Fruit fly (Drosophila melanogaster) whole organism, embryonic: ENCODE measurements around the gene CG16753.

ENCODE experiments used
- CG10321 ChIP-seq: fragments of 200-800 bp; sonication (Bioruptor generic); IDR thresholded peaks from 2 replicates; pipeline ENCODE4 v1.3.6; 2022; ENCODE audit warnings: missing biosample characterization, missing genetic modification characterization
- CG10654 ChIP-seq: fragments of 200-800 bp; sonication (Bioruptor generic); optimal IDR thresholded peaks from 2 replicates; lab custom pipeline; 2016; ENCODE audit warnings: missing biosample characterization, missing genetic modification characterization
- CG11093 ChIP-seq: fragments of 200-800 bp; sonication (Bioruptor generic); IDR thresholded peaks from 3 replicates; pipeline ENCODE4 v1.3.6; 2022; ENCODE audit warnings: missing biosample characterization, missing genetic modification characterization
- CG11560 ChIP-seq: fragments of 200-800 bp; sonication (Bioruptor generic); IDR thresholded peaks from 3 replicates; pipeline ENCODE4 v1.3.6; 2022; ENCODE audit warnings: missing biosample characterization, missing genetic modification characterization
- CG12236 ChIP-seq: fragments of 200-800 bp; sonication (Bioruptor generic); optimal IDR thresholded peaks from 2 replicates; lab custom pipeline; 2016; ENCODE audit warnings: missing biosample characterization, missing genetic modification characterization
- CG1529 ChIP-seq: fragments of 200-800 bp; sonication (Bioruptor generic); optimal IDR thresholded peaks from 3 replicates; lab custom pipeline; 2018; ENCODE audit warnings: missing biosample characterization, missing genetic modification characterization
- CG15601 ChIP-seq: fragments of 200-800 bp; sonication (Bioruptor generic); optimal IDR thresholded peaks from 3 replicates; lab custom pipeline; 2019; ENCODE audit warnings: missing biosample characterization, mild to moderate bottlenecking, missing genetic modification characterization, moderate library complexity
- CG15696 ChIP-seq: fragments of 200-800 bp; sonication (Bioruptor generic); optimal IDR thresholded peaks from 2 replicates; lab custom pipeline; 2019; ENCODE audit warnings: missing biosample characterization, mild to moderate bottlenecking, missing genetic modification characterization, moderate library complexity
- CG16779 ChIP-seq: fragments of 200-800 bp; sonication (Bioruptor generic); IDR thresholded peaks from 2 replicates; pipeline ENCODE4 v1.3.6; 2022; ENCODE audit warnings: missing biosample characterization, missing genetic modification characterization
- CG32767 ChIP-seq: fragments of 200-800 bp; sonication (Bioruptor generic); IDR thresholded peaks from 2 replicates; pipeline ENCODE4 v1.3.6; 2022; ENCODE audit warnings: missing biosample characterization, missing genetic modification characterization
- CG3281 ChIP-seq: fragments of 200-800 bp; sonication (Bioruptor generic); optimal IDR thresholded peaks from 3 replicates; lab custom pipeline; 2017; ENCODE audit warnings: missing biosample characterization, mild to moderate bottlenecking, missing genetic modification characterization
- CG7372 ChIP-seq: fragments of 200-800 bp; sonication (Bioruptor generic); IDR thresholded peaks from 2 replicates; pipeline ENCODE4 v1.3.6; 2022; ENCODE audit warnings: missing biosample characterization, missing genetic modification characterization
- CG8290 ChIP-seq, 3 experiments: fragments of 200-800 bp; sonication (Bioruptor generic); optimal IDR thresholded peaks; 2 replicates each; lab custom pipeline; 2016 to 2019; ENCODE audit warnings: missing biosample characterization in 3 of 3, missing genetic modification characterization in 3 of 3, mild to moderate bottlenecking in 2 of 3, moderate library complexity in 1 of 3
- CG8944 ChIP-seq: fragments of 200-800 bp; sonication (Bioruptor generic); optimal IDR thresholded peaks from 3 replicates; lab custom pipeline; 2016; ENCODE audit warnings: missing biosample characterization, missing genetic modification characterization
- CTCF ChIP-seq: fragments of 200-800 bp; sonication (Bioruptor generic); optimal IDR thresholded peaks from 2 replicates; lab custom pipeline; 2017; ENCODE audit warnings: missing biosample characterization, mild to moderate bottlenecking, missing genetic modification characterization, moderate library complexity
- Dbx ChIP-seq: fragments of 200-800 bp; sonication (Bioruptor generic); IDR thresholded peaks from 3 replicates; pipeline ENCODE4 v1.3.6; 2022; ENCODE audit warnings: missing biosample characterization, missing genetic modification characterization
- Fer3 ChIP-seq: fragments of 200-800 bp; sonication (Bioruptor generic); optimal IDR thresholded peaks from 2 replicates; lab custom pipeline; 2018; ENCODE audit warnings: missing biosample characterization, mild to moderate bottlenecking, missing genetic modification characterization, moderate library complexity
- H2.0 ChIP-seq: fragments of 200-800 bp; sonication (Bioruptor generic); IDR thresholded peaks from 2 replicates; pipeline ENCODE4 v1.3.6; 2022; ENCODE audit warnings: missing biosample characterization, missing genetic modification characterization
- HmgD ChIP-seq: fragments of 200-800 bp; sonication (Bioruptor generic); optimal IDR thresholded peaks from 3 replicates; lab custom pipeline; 2016; ENCODE audit warnings: missing biosample characterization, missing genetic modification characterization
- Hr78 ChIP-seq, 2 experiments: fragments of 200-800 bp in 1 of 2; fragments of >200 bp in 1 of 2; sonication (Bioruptor generic) in 1 of 2; optimal IDR thresholded peaks; 2 replicates each; lab custom pipeline; 2017 to 2019; ENCODE audit warnings: missing biosample characterization in 2 of 2, missing genetic modification characterization in 2 of 2, mild to moderate bottlenecking in 1 of 2, moderate library complexity in 1 of 2
- Jarid2 ChIP-seq: fragments of 200-800 bp; sonication (Bioruptor generic); optimal IDR thresholded peaks from 3 replicates; lab custom pipeline; 2017; ENCODE audit warnings: mild to moderate bottlenecking, missing biosample characterization, missing genetic modification reagents, missing genetic modification characterization
- MBD-R2 ChIP-seq: fragments of 200-800 bp; sonication (Bioruptor generic); IDR thresholded peaks from 2 replicates; pipeline ENCODE4 v1.3.6; 2022; ENCODE audit warnings: missing biosample characterization, missing genetic modification characterization
- MTF-1 ChIP-seq: fragments of 200-800 bp; sonication (Bioruptor generic); optimal IDR thresholded peaks from 2 replicates; lab custom pipeline; 2018; ENCODE audit warnings: missing biosample characterization, mild to moderate bottlenecking, missing genetic modification characterization, borderline replicate concordance
- Meics ChIP-seq: fragments of 200-800 bp; sonication (Bioruptor generic); optimal IDR thresholded peaks from 2 replicates; lab custom pipeline; 2017; ENCODE audit warnings: missing biosample characterization, mild to moderate bottlenecking, missing genetic modification characterization
- Mrtf ChIP-seq: fragments of 200-800 bp; sonication (Bioruptor generic); IDR thresholded peaks from 3 replicates; pipeline ENCODE4 v1.3.6; 2022; ENCODE audit warnings: missing biosample characterization, missing genetic modification characterization
- Myb ChIP-seq: fragments of 200-800 bp; sonication (Bioruptor generic); optimal IDR thresholded peaks from 2 replicates; lab custom pipeline; 2016; ENCODE audit warnings: missing biosample characterization, missing genetic modification characterization
- Oaz ChIP-seq: fragments of 200-800 bp; sonication (Bioruptor generic); IDR thresholded peaks from 2 replicates; pipeline ENCODE4 v1.3.6; 2022; ENCODE audit warnings: missing biosample characterization, missing genetic modification characterization
- Optix ChIP-seq: fragments of 200-800 bp; sonication (Bioruptor generic); IDR thresholded peaks from 3 replicates; pipeline ENCODE4 v1.3.6; 2022; ENCODE audit warnings: missing biosample characterization, missing genetic modification characterization
- Ptx1 ChIP-seq: fragments of 200-800 bp; sonication (Bioruptor generic); IDR thresholded peaks from 2 replicates; pipeline ENCODE4 v1.3.6; 2022; ENCODE audit warnings: missing biosample characterization, missing genetic modification characterization
- Spps ChIP-seq: fragments of 200-800 bp; sonication (Bioruptor generic); optimal IDR thresholded peaks from 2 replicates; lab custom pipeline; 2018; ENCODE audit warnings: missing biosample characterization, mild to moderate bottlenecking, missing genetic modification characterization
- br ChIP-seq: fragments of >200 bp; optimal IDR thresholded peaks from 2 replicates; lab custom pipeline; 2017
- emc ChIP-seq: fragments of 200-800 bp; sonication (Bioruptor generic); optimal IDR thresholded peaks from 2 replicates; lab custom pipeline; 2016; ENCODE audit warnings: missing biosample characterization, missing genetic modification characterization
- ewg ChIP-seq: fragments of 200-800 bp; sonication (Bioruptor generic); optimal IDR thresholded peaks from 3 replicates; lab custom pipeline; 2017; ENCODE audit warnings: mild to moderate bottlenecking, missing biosample characterization, missing genetic modification reagents, missing genetic modification characterization
- exex ChIP-seq: fragments of 200-800 bp; sonication (Bioruptor generic); optimal IDR thresholded peaks from 4 replicates; lab custom pipeline; 2018; ENCODE audit warnings: missing biosample characterization, mild to moderate bottlenecking, missing genetic modification characterization, moderate library complexity
- fd102C ChIP-seq: fragments of 200-800 bp; sonication (Bioruptor generic); optimal IDR thresholded peaks from 2 replicates; lab custom pipeline; 2018; ENCODE audit warnings: missing biosample characterization, mild to moderate bottlenecking, missing genetic modification characterization, moderate library complexity
- fu2 ChIP-seq: fragments of 200-800 bp; sonication (Bioruptor generic); optimal IDR thresholded peaks from 2 replicates; lab custom pipeline; 2016; ENCODE audit warnings: missing biosample characterization, missing genetic modification characterization
- gem ChIP-seq: fragments of 200-800 bp; sonication (Bioruptor generic); optimal IDR thresholded peaks from 2 replicates; lab custom pipeline; 2019; ENCODE audit warnings: missing biosample characterization, mild to moderate bottlenecking, missing genetic modification characterization, moderate library complexity
- gfzf ChIP-seq: fragments of 200-800 bp; sonication (Bioruptor generic); optimal IDR thresholded peaks from 2 replicates; lab custom pipeline; 2016; ENCODE audit warnings: missing biosample characterization, mild to moderate bottlenecking, missing genetic modification characterization, moderate library complexity
- ind ChIP-seq: fragments of 200-800 bp; sonication (Bioruptor generic); optimal IDR thresholded peaks from 3 replicates; lab custom pipeline; 2016; ENCODE audit warnings: missing biosample characterization, missing genetic modification characterization
- jing ChIP-seq: fragments of 200-800 bp; sonication (Bioruptor generic); optimal IDR thresholded peaks from 2 replicates; lab custom pipeline; 2018; ENCODE audit warnings: missing biosample characterization, mild to moderate bottlenecking, missing genetic modification characterization
- mam ChIP-seq: fragments of 200-800 bp; sonication (Bioruptor generic); optimal IDR thresholded peaks from 3 replicates; lab custom pipeline; 2016; ENCODE audit warnings: missing biosample characterization, missing genetic modification characterization
- nerfin-1 ChIP-seq: fragments of 200-800 bp; sonication (Bioruptor generic); optimal IDR thresholded peaks from 3 replicates; lab custom pipeline; 2019; ENCODE audit warnings: missing biosample characterization, mild to moderate bottlenecking, missing genetic modification characterization, moderate library complexity
- repo ChIP-seq: fragments of 200-800 bp; sonication (Bioruptor generic); optimal IDR thresholded peaks from 2 replicates; lab custom pipeline; 2016; ENCODE audit warnings: missing biosample characterization, missing genetic modification characterization
- sd ChIP-seq: fragments of 200-800 bp; sonication (Bioruptor generic); optimal IDR thresholded peaks from 3 replicates; lab custom pipeline; 2018; ENCODE audit warnings: missing biosample characterization, mild to moderate bottlenecking, missing genetic modification characterization, moderate library complexity
- sob ChIP-seq: fragments of 200-800 bp; sonication (Bioruptor generic); IDR thresholded peaks from 2 replicates; pipeline ENCODE4 v1.3.6; 2022; ENCODE audit warnings: missing biosample characterization, missing genetic modification characterization
- tap ChIP-seq: fragments of 200-800 bp; optimal IDR thresholded peaks from 3 replicates; lab custom pipeline; 2019; ENCODE audit warnings: missing biosample characterization, mild to moderate bottlenecking, missing genetic modification characterization, moderate library complexity
- trem ChIP-seq: fragments of 200-800 bp; optimal IDR thresholded peaks from 3 replicates; lab custom pipeline; 2019; ENCODE audit warnings: missing biosample characterization, mild to moderate bottlenecking, missing genetic modification characterization, moderate library complexity
- twi ChIP-seq: fragments of 200-800 bp; optimal IDR thresholded peaks from 2 replicates; lab custom pipeline; 2019; ENCODE audit warnings: missing biosample characterization, mild to moderate bottlenecking, missing genetic modification characterization, moderate library complexity
- unpg ChIP-seq: fragments of 200-800 bp; sonication (Bioruptor generic); optimal IDR thresholded peaks from 3 replicates; lab custom pipeline; 2018; ENCODE audit warnings: missing biosample characterization, mild to moderate bottlenecking, missing genetic modification characterization, moderate library complexity

CG16753 gene

dm6 chr3L:3042150-3043049 is 12.5 kb upstream of the CG16753 start, which contains the start of gene Prx4 (continued):
- TF ChIP-seq ewg (GFP tag; lab: Kevin White, UChicago) = peak; percentile 35
- TF ChIP-seq CG7372 (GFP tag; lab: Robert Waterston, UW) = peak; percentile 65
- TF ChIP-seq twi = peak; percentile 18
- TF ChIP-seq sd (tag; lab: Kevin White, UChicago) = peak; percentile 50
- TF ChIP-seq repo (GFP tag; lab: Kevin White, UChicago) = no peak
- peak; percentile 77 for TF ChIP-seq tap (tag; lab: Kevin White, UChicago)
- peak; percentile 32 for TF ChIP-seq CG1529
- peak; percentile 87 for TF ChIP-seq gfzf (GFP tag; lab: Kevin White, UChicago)
- peak; percentile 62 for TF ChIP-seq CG15601 (tag; lab: Kevin White, UChicago)
- TF ChIP-seq MTF-1 = peak; percentile 43
- TF ChIP-seq emc = no peak
- TF ChIP-seq mam = peak; percentile 61
- peak; percentile 40; the same call in 1 of the 2 replicates for TF ChIP-seq Oaz (GFP tag; lab: Robert Waterston, UW)
- TF ChIP-seq ind (GFP tag; lab: Kevin White, UChicago) = peak; percentile 59
- TF ChIP-seq MBD-R2 (GFP tag; lab: Robert Waterston, UW) = peak; percentile 28; the same call in 1 of the 2 replicates
- TF ChIP-seq CG16779 (GFP tag; lab: Robert Waterston, UW) = 0 out of 2 replicates have a peak, but pooled peaks have one; percentile 55
- TF ChIP-seq CG10654 (GFP tag; lab: Kevin White, UChicago) = peak; percentile 39
- peak; percentile 44 for TF ChIP-seq jing (GFP tag; lab: Kevin White, UChicago)
- TF ChIP-seq CG3281 (GFP tag; lab: Kevin White, UChicago) = peak; percentile 54
- TF ChIP-seq unpg (GFP tag; lab: Kevin White, UChicago) = peak; percentile 84
- TF ChIP-seq fu2 = no peak
- peak; percentile 66 for TF ChIP-seq Meics
- peak; percentile 9 for TF ChIP-seq CTCF (GFP tag; lab: Kevin White, UChicago)
- peak; percentile 70; the same call in 2 of the 3 replicates for TF ChIP-seq Dbx (GFP tag; lab: Robert Waterston, UW)
- peak; percentile 52; the same call in 2 of the 3 replicates for TF ChIP-seq CG11093 (GFP tag; lab: Robert Waterston, UW)
- no peak for TF ChIP-seq CG12236
- peak; percentile 24 for TF ChIP-seq CG15696 (tag; lab: Kevin White, UChicago)
- no peak for TF ChIP-seq Myb (GFP tag; lab: Kevin White, UChicago)
- TF ChIP-seq exex = peak; percentile 48
- TF ChIP-seq Hr78 (GFP tag; optimal IDR thresholded peaks at IDR 0.05; lab: Kevin White, UChicago) = peak in 1 of 2 experiments; percentile 6
- peak; percentile 81 for TF ChIP-seq Fer3 (tag; lab: Kevin White, UChicago)
- TF ChIP-seq fd102C (GFP tag; lab: Kevin White, UChicago) = peak; percentile 4
- peak; percentile 50 for TF ChIP-seq Spps (tag; lab: Kevin White, UChicago)
- peak; percentile 47 for TF ChIP-seq CG32767
- TF ChIP-seq HmgD (GFP tag; lab: Kevin White, UChicago) = no peak
- peak; percentile 73 for TF ChIP-seq sob (GFP tag; lab: Robert Waterston, UW)
- peak; percentile 2 for TF ChIP-seq CG8290 (GFP tag; optimal IDR thresholded peaks at IDR 0.05; lab: Kevin White, UChicago)
- TF ChIP-seq CG8290 (tag; optimal IDR thresholded peaks at IDR 0.05; lab: Kevin White, UChicago) = peak in 1 of 2 experiments; percentile 34
- peak; percentile 54; the same call in 2 of the 3 replicates for TF ChIP-seq CG11560 (tag; lab: Robert Waterston, UW)
- TF ChIP-seq Ptx1 (GFP tag; lab: Robert Waterston, UW) = peak; percentile 74
- peak; percentile 51; the same call in 1 of the 2 replicates for TF ChIP-seq CG10321 (GFP tag; lab: Robert Waterston, UW)
- TF ChIP-seq br = no peak
- TF ChIP-seq H2.0 (GFP tag; lab: Robert Waterston, UW) = peak; percentile 56
- TF ChIP-seq trem (tag; lab: Kevin White, UChicago) = peak; percentile 23
- peak; percentile 86 for TF ChIP-seq gem
- TF ChIP-seq Jarid2 (GFP tag; lab: Kevin White, UChicago) = peak; percentile 21
- peak; percentile 34 for TF ChIP-seq nerfin-1 (tag; lab: Kevin White, UChicago)
- TF ChIP-seq Mrtf = peak; percentile 75
- peak; percentile 59; the same call in 2 of the 3 replicates for TF ChIP-seq Optix
- no peak for TF ChIP-seq CG8944 (GFP tag; lab: Kevin White, UChicago)
